Fruit fly (Drosophila melanogaster) whole organism, prepupa: Measurements from ENCODE around the gene Vago.

Source experiments
- CG10631 ChIP-seq: fragments of 200-800 bp; sonication (Bioruptor generic); optimal IDR thresholded peaks from 2 replicates; lab custom pipeline; 2016; ENCODE audit warnings: missing biosample characterization, missing genetic modification characterization
- CG10669 ChIP-seq: fragments of 200-800 bp; sonication (Bioruptor generic); optimal IDR thresholded peaks from 3 replicates; lab custom pipeline; 2018; ENCODE audit warnings: missing biosample characterization, mild to moderate bottlenecking, missing genetic modification characterization, moderate library complexity
- CG11294 ChIP-seq: fragments of 200-800 bp; sonication (Bioruptor generic); IDR thresholded peaks from 2 replicates; pipeline ENCODE4 v1.3.6; 2022; ENCODE audit warnings: missing biosample characterization, missing genetic modification characterization
- CG11902 ChIP-seq: fragments of 200-800 bp; sonication (Bioruptor generic); optimal IDR thresholded peaks from 3 replicates; lab custom pipeline; 2016; ENCODE audit warnings: missing biosample characterization, missing genetic modification characterization
- CG15336 ChIP-seq: fragments of 200-800 bp; sonication (Bioruptor generic); IDR thresholded peaks from 2 replicates; pipeline ENCODE4 v1.3.6; 2022; ENCODE audit warnings: missing biosample characterization, missing genetic modification characterization
- CG1621 ChIP-seq: fragments of 200-800 bp; sonication (Bioruptor generic); optimal IDR thresholded peaks from 3 replicates; lab custom pipeline; 2018; ENCODE audit warnings: missing biosample characterization, mild to moderate bottlenecking, missing genetic modification characterization
- CG16779 ChIP-seq: fragments of 200-800 bp; sonication (Bioruptor generic); optimal IDR thresholded peaks from 3 replicates; lab custom pipeline; 2017; ENCODE audit warnings: missing biosample characterization, mild to moderate bottlenecking, missing genetic modification characterization
- CG3032 ChIP-seq: fragments of 200-800 bp; optimal IDR thresholded peaks from 2 replicates; lab custom pipeline; 2019; ENCODE audit warnings: missing biosample characterization, mild to moderate bottlenecking, missing genetic modification characterization, moderate library complexity
- CG31627 ChIP-seq: fragments of 200-800 bp; sonication (Bioruptor generic); optimal IDR thresholded peaks from 3 replicates; lab custom pipeline; 2016; ENCODE audit warnings: missing biosample characterization, missing genetic modification characterization
- CG32006 ChIP-seq: fragments of 200-800 bp; sonication (Bioruptor generic); optimal IDR thresholded peaks from 3 replicates; lab custom pipeline; 2017; ENCODE audit warnings: missing biosample characterization, mild to moderate bottlenecking, missing genetic modification characterization
- CG34406 ChIP-seq: fragments of 200-800 bp; sonication (Bioruptor generic); optimal IDR thresholded peaks from 3 replicates; lab custom pipeline; 2016; ENCODE audit warnings: missing biosample characterization, missing genetic modification characterization
- CG3919 ChIP-seq: fragments of 200-800 bp; sonication (Bioruptor generic); optimal IDR thresholded peaks from 3 replicates; lab custom pipeline; 2016; ENCODE audit warnings: missing biosample characterization, missing genetic modification characterization
- CG6163 ChIP-seq: fragments of 200-800 bp; sonication (Bioruptor generic); IDR thresholded peaks from 3 replicates; pipeline ENCODE4 v1.3.6; 2022; ENCODE audit warnings: missing biosample characterization, missing genetic modification characterization
- CG6276 ChIP-seq: fragments of 200-800 bp; sonication (Bioruptor generic); optimal IDR thresholded peaks from 2 replicates; lab custom pipeline; 2017; ENCODE audit warnings: missing biosample characterization, mild to moderate bottlenecking, missing genetic modification characterization
- CG6792 ChIP-seq: fragments of 200-800 bp; sonication (Bioruptor generic); optimal IDR thresholded peaks from 3 replicates; lab custom pipeline; 2016; ENCODE audit warnings: missing biosample characterization, missing genetic modification characterization
- CG7368 ChIP-seq: fragments of 200-800 bp; sonication (Bioruptor generic); optimal IDR thresholded peaks from 3 replicates; lab custom pipeline; 2016; ENCODE audit warnings: missing biosample characterization, missing genetic modification characterization
- CG8319 ChIP-seq: fragments of 200-800 bp; sonication (Bioruptor generic); optimal IDR thresholded peaks from 3 replicates; lab custom pipeline; 2016; ENCODE audit warnings: missing biosample characterization, missing genetic modification characterization
- CG8632 ChIP-seq: fragments of 200-800 bp; sonication (Bioruptor generic); optimal IDR thresholded peaks from 3 replicates; lab custom pipeline; 2016; ENCODE audit warnings: missing biosample characterization, missing genetic modification characterization
- Eip78C ChIP-seq: fragments of 200-800 bp; sonication (Bioruptor generic); peaks from one replicate; lab custom pipeline; 2016; ENCODE audit warnings: missing biosample characterization, missing genetic modification characterization
- Eip93F ChIP-seq: fragments of 200-800 bp; sonication (Bioruptor generic); optimal IDR thresholded peaks from 2 replicates; lab custom pipeline; 2016; ENCODE audit warnings: missing biosample characterization, mild to moderate bottlenecking, missing genetic modification characterization
- Ets96B ChIP-seq: fragments of 200-800 bp; optimal IDR thresholded peaks from 2 replicates; lab custom pipeline; 2019; ENCODE audit warnings: missing biosample characterization, mild to moderate bottlenecking, missing genetic modification characterization, moderate library complexity
- Gug ChIP-seq: fragments of 200-800 bp; sonication (Bioruptor generic); IDR thresholded peaks from 2 replicates; pipeline ENCODE4 v1.3.6; 2022; ENCODE audit warnings: missing biosample characterization, missing genetic modification characterization
- Hr38 ChIP-seq: sonication (Bioruptor generic); optimal IDR thresholded peaks from 2 replicates; lab custom pipeline; 2016; ENCODE audit warnings: missing biosample characterization, missing genetic modification characterization
- Hr39 ChIP-seq: fragments of 200-800 bp; sonication (Bioruptor generic); optimal IDR thresholded peaks from 2 replicates; lab custom pipeline; 2016; ENCODE audit warnings: missing biosample characterization, missing genetic modification characterization
- Lpt ChIP-seq: fragments of 200-800 bp; sonication (Bioruptor generic); optimal IDR thresholded peaks from 3 replicates; lab custom pipeline; 2016; ENCODE audit warnings: missing biosample characterization, missing genetic modification characterization
- Met ChIP-seq: fragments of 200-800 bp; sonication (Bioruptor generic); optimal IDR thresholded peaks from 3 replicates; lab custom pipeline; 2016; ENCODE audit warnings: missing biosample characterization, missing genetic modification characterization
- OdsH ChIP-seq: fragments of 200-800 bp; sonication (Bioruptor generic); optimal IDR thresholded peaks from 3 replicates; lab custom pipeline; 2016; ENCODE audit warnings: missing biosample characterization, missing genetic modification characterization
- Sox14 ChIP-seq: fragments of 200-800 bp; sonication (Bioruptor generic); optimal IDR thresholded peaks from 3 replicates; lab custom pipeline; 2016; ENCODE audit warnings: missing biosample characterization, missing genetic modification characterization
- Sox15 ChIP-seq: fragments of 200-800 bp; sonication (Bioruptor generic); optimal IDR thresholded peaks from 3 replicates; lab custom pipeline; 2016; ENCODE audit warnings: missing biosample characterization, missing genetic modification characterization
- achi ChIP-seq: fragments of 200-800 bp; sonication (Bioruptor generic); optimal IDR thresholded peaks from 3 replicates; lab custom pipeline; 2016; ENCODE audit warnings: missing biosample characterization, missing genetic modification characterization
- cyc ChIP-seq: fragments of 200-800 bp; sonication (Bioruptor generic); optimal IDR thresholded peaks from 3 replicates; lab custom pipeline; 2016; ENCODE audit warnings: missing biosample characterization, missing genetic modification characterization
- dac ChIP-seq: fragments of 200-800 bp; sonication (Bioruptor generic); optimal IDR thresholded peaks from 2 replicates; lab custom pipeline; 2017; ENCODE audit warnings: missing biosample characterization, mild to moderate bottlenecking, missing genetic modification characterization
- dsx ChIP-seq: fragments of 200-800 bp; optimal IDR thresholded peaks from 3 replicates; lab custom pipeline; 2019; ENCODE audit warnings: missing biosample characterization, mild to moderate bottlenecking, missing genetic modification characterization, moderate library complexity; ENCODE audit not compliant: poor library complexity, severe bottlenecking
- fd85E ChIP-seq: fragments of 200-800 bp; sonication (Bioruptor generic); optimal IDR thresholded peaks from 3 replicates; lab custom pipeline; 2016; ENCODE audit warnings: missing biosample characterization, missing genetic modification characterization
- net ChIP-seq: fragments of 200-800 bp; sonication (Bioruptor generic); optimal IDR thresholded peaks from 3 replicates; lab custom pipeline; 2016; ENCODE audit warnings: missing biosample characterization, missing genetic modification characterization
- pdm3 ChIP-seq: fragments of 200-800 bp; sonication (Bioruptor generic); optimal IDR thresholded peaks from 3 replicates; lab custom pipeline; 2016; ENCODE audit warnings: missing biosample characterization, missing genetic modification characterization
- ss ChIP-seq, 2 experiments: fragments of 200-800 bp; sonication (Bioruptor generic); optimal IDR thresholded peaks; 2 replicates in 1 of 2; 3 replicates in 1 of 2; lab custom pipeline; 2017 to 2018; ENCODE audit warnings: mild to moderate bottlenecking in 2 of 2, missing biosample characterization in 2 of 2, missing genetic modification characterization in 2 of 2, moderate library complexity in 1 of 2
- vri ChIP-seq: fragments of 200-800 bp; sonication (Bioruptor generic); optimal IDR thresholded peaks from 3 replicates; lab custom pipeline; 2016; ENCODE audit warnings: missing biosample characterization, mild to moderate bottlenecking, missing genetic modification characterization

Vago gene

dm6 chrX:11081242-11081641 is 7.8 kb upstream of the Vago start (continued):
- no peak for TF ChIP-seq Eip93F
- 0 out of 3 replicates have a peak, but pooled peaks have one; percentile 48 for TF ChIP-seq CG6163 (GFP tag; lab: Robert Waterston, UW)
- no peak for TF ChIP-seq ss (GFP tag; optimal IDR thresholded peaks at IDR 0.05; lab: Kevin White, UChicago)
- TF ChIP-seq CG31627 (GFP tag; lab: Kevin White, UChicago) = peak; percentile 14
- peak; percentile 33 for TF ChIP-seq Hr39
- TF ChIP-seq CG11902 (GFP tag; lab: Kevin White, UChicago) = no peak
- peak; percentile 33 for TF ChIP-seq CG3919 (GFP tag; lab: Kevin White, UChicago)
- TF ChIP-seq pdm3 (GFP tag; lab: Kevin White, UChicago) = peak; percentile 59
- TF ChIP-seq CG10631 = peak; percentile 45
- TF ChIP-seq CG16779 (tag; lab: Kevin White, UChicago) = no peak
- no peak for TF ChIP-seq CG8319 (GFP tag; lab: Kevin White, UChicago)
- TF ChIP-seq vri (GFP tag; lab: Kevin White, UChicago) = no peak
- TF ChIP-seq fd85E (GFP tag; lab: Kevin White, UChicago) = no peak
- TF ChIP-seq OdsH (GFP tag; lab: Kevin White, UChicago) = peak; percentile 64
- TF ChIP-seq CG7368 (GFP tag; lab: Kevin White, UChicago) = no peak
- TF ChIP-seq Hr38 (GFP tag; lab: Kevin White, UChicago) = no peak
- no peak for TF ChIP-seq CG3032 (tag; lab: Kevin White, UChicago)
- TF ChIP-seq dac (GFP tag; lab: Kevin White, UChicago) = no peak
- TF ChIP-seq CG8632 = no peak
- TF ChIP-seq CG15336 (GFP tag; lab: Robert Waterston, UW) = peak; percentile 67
- TF ChIP-seq Met (GFP tag; lab: Kevin White, UChicago) = no peak
- peak; percentile 34 for TF ChIP-seq Ets96B (tag; lab: Kevin White, UChicago)
- TF ChIP-seq Gug (GFP tag; lab: Robert Waterston, UW) = peak; percentile 54
- TF ChIP-seq net (GFP tag; lab: Kevin White, UChicago) = peak; percentile 23
- peak; percentile 34 for TF ChIP-seq Sox14
- TF ChIP-seq CG10669 (GFP tag; lab: Kevin White, UChicago) = peak; percentile 60

DNA sequence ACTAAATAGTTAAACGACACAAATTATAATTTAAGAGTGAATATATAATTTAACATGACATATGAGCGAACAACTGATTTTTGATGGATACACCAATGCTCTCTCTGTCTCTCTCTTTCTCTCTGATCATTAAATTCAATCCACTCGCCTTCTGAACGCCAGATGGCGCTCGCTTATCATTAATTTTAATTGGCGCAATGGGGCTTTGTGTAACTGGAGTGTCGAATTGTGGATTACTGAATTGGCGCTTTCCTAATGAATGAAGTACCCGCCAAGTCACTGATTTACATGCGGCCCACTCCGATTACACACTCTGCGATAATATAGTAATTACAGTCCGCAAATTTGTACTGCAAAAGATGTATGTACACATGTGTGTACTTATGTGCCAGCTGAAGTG is 7.3 kb upstream of the Vago start:
- TF ChIP-seq Met (GFP tag; lab: Kevin White, UChicago) (no peak), achi (GFP tag; lab: Kevin White, UChicago) (no peak), Sox15 (GFP tag; lab: Kevin White, UChicago) (no peak), Eip78C (GFP tag; lab: Kevin White, UChicago) (peak; percentile 41), dsx (GFP tag; lab: Kevin White, UChicago) (no peak)
- TF ChIP-seq, all 60 proteins: peak for 1

- no peak for TF ChIP-seq CG1621 (tag; lab: Kevin White, UChicago)
- no peak for TF ChIP-seq CG6792 (GFP tag; lab: Kevin White, UChicago)
- TF ChIP-seq CG34406 (GFP tag; lab: Kevin White, UChicago) = no peak
- TF ChIP-seq CG11902 (GFP tag; lab: Kevin White, UChicago) = no peak
- TF ChIP-seq CG7368 (GFP tag; lab: Kevin White, UChicago) = no peak
- TF ChIP-seq CG11294 (GFP tag; lab: Robert Waterston, UW) = no peak
- no peak for TF ChIP-seq cyc (GFP tag; lab: Kevin White, UChicago)
- no peak for TF ChIP-seq CG32006 (GFP tag; lab: Kevin White, UChicago)
- no peak for TF ChIP-seq Lpt
- TF ChIP-seq fd85E (GFP tag; lab: Kevin White, UChicago) = no peak
- TF ChIP-seq vri (GFP tag; lab: Kevin White, UChicago) = no peak
- no peak for TF ChIP-seq CG6163 (GFP tag; lab: Robert Waterston, UW)
- no peak for TF ChIP-seq Eip93F
- TF ChIP-seq achi (GFP tag; lab: Kevin White, UChicago) = no peak
- no peak for TF ChIP-seq CG6276 (GFP tag; lab: Kevin White, UChicago)
- no peak for TF ChIP-seq CG10669 (GFP tag; lab: Kevin White, UChicago)
- TF ChIP-seq Eip78C (GFP tag; lab: Kevin White, UChicago) = no peak
- TF ChIP-seq CG8632 = no peak
- TF ChIP-seq CG16779 (tag; lab: Kevin White, UChicago) = no peak
- no peak for TF ChIP-seq ss (GFP tag; optimal IDR thresholded peaks at IDR 0.05; lab: Kevin White, UChicago)
- TF ChIP-seq, all 60 proteins: peak for 0
These were observed 6.1 kb upstream of the Vago start for dm6 chrX:11083007-11083406.
